Worm (Caenorhabditis elegans): ENCODE results near the gene rpn-3.

Gene rpn-3

ce11 chrIII:8441298-8441697, 5.9 kb upstream of the rpn-3 start:
- TF ChIP-seq nhr-42 (GFP tag; IDR thresholded peaks at IDR 0.05) (0 out of 2 replicates have a peak, but pooled peaks have one; percentile 28), D1046.2 (GFP tag; IDR thresholded peaks at IDR 0.05) (0 out of 2 replicates have a peak, but pooled peaks have one; percentile 16), lin-38 (GFP tag; IDR thresholded peaks at IDR 0.05) (peak; percentile 10; the same call in 1 of the 2 replicates)

DNA sequence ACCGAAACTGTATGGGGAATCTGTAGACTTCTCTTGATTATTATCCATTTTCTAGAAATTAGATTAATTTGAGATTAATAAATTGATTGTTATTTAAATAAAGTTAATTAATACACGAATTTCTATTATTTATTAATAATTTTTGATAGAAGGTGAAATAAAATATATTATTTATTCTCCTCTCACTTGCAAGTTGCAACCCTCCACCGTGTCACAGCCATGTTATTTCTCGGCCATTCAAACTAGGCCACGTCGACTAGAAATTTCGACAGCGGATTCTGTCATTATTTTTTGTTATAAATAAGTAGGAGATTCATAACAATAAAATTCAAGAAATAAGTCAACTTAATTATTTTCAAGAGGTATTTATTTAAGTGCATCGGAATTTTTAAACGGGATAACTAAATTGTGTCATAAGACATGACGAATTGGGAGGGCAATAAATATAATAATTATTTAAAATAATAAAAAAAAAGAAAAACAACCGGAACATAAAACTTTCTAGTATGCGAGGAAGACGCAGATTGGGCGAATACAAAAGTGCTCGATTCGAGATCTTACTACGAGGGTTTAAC, 3.5 kb upstream of the rpn-3 start, which contains the start of gene ufbp-1:
ufbp-1 (minus strand) TSS at position 51 of the 575 bp plus-strand sequence.
- TF ChIP-seq Y75B8A.6 (GFP tag; IDR thresholded peaks at IDR 0.05) (peak; percentile 52; the same call in 1 of the 2 replicates), dmd-6 (GFP tag; IDR thresholded peaks at IDR 0.05) (peak; percentile 51; the same call in 1 of the 2 replicates), daf-12 (tag; optimal IDR thresholded peaks at IDR 0.05) (no peak), ama-1 (optimal IDR thresholded peaks at IDR 0.05) (peak; percentile 65), arid-1 (GFP tag; conservative IDR thresholded peaks at IDR 0.05) (peak; percentile 82), hlh-30 (tag; optimal IDR thresholded peaks at IDR 0.05; ENCODE audit: insufficient read depth) (peak; percentile 34), ceh-44 (GFP tag; IDR thresholded peaks at IDR 0.05) (peak; percentile 14; the same call in 1 of the 2 replicates), lin-13 (GFP tag; optimal IDR thresholded peaks at IDR 0.05) (peak; percentile 84), nhr-48 (tag; optimal IDR thresholded peaks at IDR 0.05) (peak; percentile 18), hif-1 (tag; optimal IDR thresholded peaks at IDR 0.05) (peak in 1 of 2 experiments; percentile 52), nhr-76 (tag; optimal IDR thresholded peaks at IDR 0.05) (no peak), hlh-11 (tag; optimal IDR thresholded peaks at IDR 0.05) (peak; percentile 83), F37D6.2 (tag; optimal IDR thresholded peaks at IDR 0.05) (peak; percentile 8), mdt-29 (GFP tag; IDR thresholded peaks at IDR 0.05) (0 out of 2 replicates have a peak, but pooled peaks have one; percentile 38), F10B5.3 (tag; optimal IDR thresholded peaks at IDR 0.05) (no peak), saeg-2 (GFP tag; IDR thresholded peaks at IDR 0.05) (peak; percentile 74), sdz-12 (GFP tag; optimal IDR thresholded peaks at IDR 0.05) (peak; percentile 87), nhr-42 (GFP tag; IDR thresholded peaks at IDR 0.05) (peak; percentile 84), ceh-32 (tag; optimal IDR thresholded peaks at IDR 0.05; ENCODE audit: poor library complexity) (no peak), ceh-82 (tag; optimal IDR thresholded peaks at IDR 0.05) (no peak), nhr-10 (tag; optimal IDR thresholded peaks at IDR 0.05) (no peak), fos-1 (tag; optimal IDR thresholded peaks at IDR 0.05) (no peak), nhr-77 (tag; optimal IDR thresholded peaks at IDR 0.05) (no peak), nhr-41 (GFP tag; IDR thresholded peaks at IDR 0.05) (peak; percentile 78; the same call in 1 of the 2 replicates), zag-1 (tag; optimal IDR thresholded peaks at IDR 0.05) (no peak), ztf-11 (tag; optimal IDR thresholded peaks at IDR 0.05) (no peak), aly-2 (tag; optimal IDR thresholded peaks at IDR 0.05) (peak; percentile 72), lim-7 (GFP tag; IDR thresholded peaks at IDR 0.05) (peak; percentile 81), cey-2 (tag; optimal IDR thresholded peaks at IDR 0.05; ENCODE audit: borderline replicate concordance, insufficient read depth) (no peak), zip-11 (GFP tag; IDR thresholded peaks at IDR 0.05) (0 out of 2 replicates have a peak, but pooled peaks have one; percentile 77), unc-130 (GFP tag; optimal IDR thresholded peaks at IDR 0.05) (peak; percentile 58), nhr-11 (tag; optimal IDR thresholded peaks at IDR 0.05) (no peak), nhr-102 (tag; optimal IDR thresholded peaks at IDR 0.05) (peak; percentile 68), dmd-9 (GFP tag; IDR thresholded peaks at IDR 0.05) (peak; percentile 18; the same call in 1 of the 2 replicates), ZK337.2 (GFP tag; IDR thresholded peaks at IDR 0.05) (peak; percentile 37; the same call in 1 of the 2 replicates), lsy-2 (tag; optimal IDR thresholded peaks at IDR 0.05) (peak in 1 of 2 experiments; percentile 93), duxl-1 (tag; optimal IDR thresholded peaks at IDR 0.05; ENCODE audit: poor library complexity) (peak; percentile 60), dve-1 (tag; optimal IDR thresholded peaks at IDR 0.05; ENCODE audit: insufficient read depth) (peak; percentile 89), spr-1 (tag; optimal IDR thresholded peaks at IDR 0.05) (peak; percentile 26), daf-8 (GFP tag; IDR thresholded peaks at IDR 0.05) (0 out of 2 replicates have a peak, but pooled peaks have one; percentile 23), lin-1 (GFP tag; IDR thresholded peaks at IDR 0.05) (peak; percentile 90), daf-19 (GFP tag; conservative IDR thresholded peaks at IDR 0.05) (peak; percentile 85), spr-3 (GFP tag; optimal IDR thresholded peaks at IDR 0.05) (peak; percentile 57), dmd-8 (GFP tag; IDR thresholded peaks at IDR 0.05) (no peak), snpc-1.2 (GFP tag; IDR thresholded peaks at IDR 0.05) (peak; percentile 70)
